Worm (Caenorhabditis elegans) whole organism, young adult: ENCODE measurements around the gene srg-29.

Source experiments
- B0019.2 ChIP-seq: fragments of 200-800 bp; sonication (Bioruptor generic); conservative IDR thresholded peaks from 2 replicates; pipeline ENCODE4 v1.3.6; 2022; ENCODE audit warnings: missing genetic modification reagents, missing genetic modification characterization, missing compliant biosample characterization
- B0035.1 ChIP-seq: sonication (generic microtip); optimal IDR thresholded peaks from 2 replicates; lab custom pipeline; 2016; ENCODE audit warnings: missing genetic modification characterization, mild to moderate bottlenecking, missing compliant biosample characterization, missing genotype, missing genetic modification reagents
- B0336.3 ChIP-seq: fragments of 200-800 bp; sonication (Bioruptor generic); IDR thresholded peaks from 2 replicates; pipeline ENCODE4 v1.3.6; 2022; ENCODE audit warnings: missing genetic modification characterization, missing compliant biosample characterization
- F10E7.11 ChIP-seq: sonication (generic microtip); optimal IDR thresholded peaks from 2 replicates; lab custom pipeline; 2017; ENCODE audit warnings: mild to moderate bottlenecking, missing genetic modification characterization, moderate library complexity, missing compliant biosample characterization
- F22D6.2 ChIP-seq: sonication (generic microtip); optimal IDR thresholded peaks from 2 replicates; lab custom pipeline; 2016; ENCODE audit warnings: mild to moderate bottlenecking, missing genetic modification characterization, missing compliant biosample characterization
- F23B12.7 ChIP-seq: sonication (generic microtip); optimal IDR thresholded peaks from 2 replicates; lab custom pipeline; 2017; ENCODE audit warnings: missing genetic modification characterization, mild to moderate bottlenecking, missing compliant biosample characterization, antibody characterized with exemption, moderate library complexity; ENCODE audit not compliant: insufficient read depth
- F33H1.4 ChIP-seq: fragments of 200-800 bp; sonication (Bioruptor generic); IDR thresholded peaks from 2 replicates; pipeline ENCODE4 v1.3.6; 2022; ENCODE audit warnings: missing genetic modification reagents, missing genetic modification characterization, missing compliant biosample characterization
- F49E8.2 ChIP-seq: sonication (generic microtip); optimal IDR thresholded peaks from 3 replicates; lab custom pipeline; 2017; ENCODE audit warnings: missing genetic modification characterization, mild to moderate bottlenecking, missing compliant biosample characterization, antibody characterized with exemption, moderate library complexity; ENCODE audit not compliant: insufficient read depth
- F52B5.7 ChIP-seq: sonication (generic microtip); optimal IDR thresholded peaks from 2 replicates; lab custom pipeline; 2016; ENCODE audit warnings: mild to moderate bottlenecking, missing genetic modification characterization, missing compliant biosample characterization
- T07F8.4 ChIP-seq: sonication (generic microtip); optimal IDR thresholded peaks from 2 replicates; lab custom pipeline; 2016; ENCODE audit warnings: mild to moderate bottlenecking, missing genetic modification characterization, moderate library complexity, missing compliant biosample characterization
- Y79H2A.3 ChIP-seq: fragments of 200-800 bp; sonication (Bioruptor generic); conservative IDR thresholded peaks from 2 replicates; pipeline ENCODE4 v1.3.6; 2022; ENCODE audit warnings: missing genetic modification reagents, missing genetic modification characterization, missing compliant biosample characterization
- akir-1 ChIP-seq: fragments of 200-800 bp; sonication (Bioruptor generic); optimal IDR thresholded peaks from 2 replicates; lab custom pipeline; 2018; ENCODE audit warnings: mild to moderate bottlenecking, missing genetic modification characterization, moderate library complexity, missing compliant biosample characterization
- athp-1 ChIP-seq: sonication (generic microtip); optimal IDR thresholded peaks from 2 replicates; lab custom pipeline; 2017; ENCODE audit warnings: mild to moderate bottlenecking, missing genetic modification characterization, missing compliant biosample characterization
- attf-3 ChIP-seq: fragments of 200-800 bp; sonication (Bioruptor generic); conservative IDR thresholded peaks from 2 replicates; pipeline ENCODE4 v1.3.6; 2022; ENCODE audit warnings: missing genetic modification reagents, missing genetic modification characterization, missing compliant biosample characterization
- attf-6 ChIP-seq: fragments of 200-800 bp; sonication (Bioruptor generic); IDR thresholded peaks from 2 replicates; pipeline ENCODE4 v1.3.6; 2022; ENCODE audit warnings: missing genetic modification reagents, missing genetic modification characterization, missing compliant biosample characterization
- bed-1 ChIP-seq: fragments of 200-800 bp; sonication (Bioruptor generic); IDR thresholded peaks from 2 replicates; pipeline ENCODE4 v1.3.6; 2022; ENCODE audit warnings: missing genetic modification reagents, missing genetic modification characterization, missing compliant biosample characterization
- bed-2 ChIP-seq: fragments of 200-800 bp; sonication (Bioruptor generic); IDR thresholded peaks from 2 replicates; pipeline ENCODE4 v1.3.6; 2022; ENCODE audit warnings: missing genetic modification reagents, missing genetic modification characterization, missing compliant biosample characterization
- cebp-1 ChIP-seq, 2 experiments: fragments of 200-800 bp in 1 of 2; sonication (Bioruptor generic) in 1 of 2; sonication (generic microtip) in 1 of 2; IDR thresholded peaks in 1 of 2; optimal IDR thresholded peaks in 1 of 2; 2 replicates each; pipeline versions ENCODE4 v1.3.6 to Lab custom; 2017 to 2022; ENCODE audit warnings: missing compliant biosample characterization in 2 of 2, missing genetic modification characterization in 2 of 2, mild to moderate bottlenecking in 1 of 2, missing genetic modification reagents in 1 of 2, moderate library complexity in 1 of 2
- cebp-2 ChIP-seq: fragments of 200-800 bp; sonication (Bioruptor generic); IDR thresholded peaks from 2 replicates; pipeline ENCODE4 v1.3.6; 2022; ENCODE audit warnings: missing genetic modification characterization, missing compliant biosample characterization
- chd-7 ChIP-seq: sonication (generic microtip); optimal IDR thresholded peaks from 2 replicates; lab custom pipeline; 2016; ENCODE audit warnings: mild to moderate bottlenecking, missing genetic modification characterization, moderate library complexity, missing compliant biosample characterization
- dpff-1 ChIP-seq: sonication (generic microtip); optimal IDR thresholded peaks from 2 replicates; lab custom pipeline; 2017; ENCODE audit warnings: mild to moderate bottlenecking, missing genetic modification characterization, missing compliant biosample characterization
- dpl-1 ChIP-seq: fragments of 150-350 bp; optimal IDR thresholded peaks from 2 replicates; lab custom pipeline; 2014; ENCODE audit warnings: missing biosample characterization, missing genetic modification reagents, missing genetic modification characterization
- ekl-4 ChIP-seq: fragments of 200-800 bp; sonication (Bioruptor generic); IDR thresholded peaks from 2 replicates; pipeline ENCODE4 v1.3.6; 2022; ENCODE audit warnings: missing genetic modification reagents, missing genetic modification characterization, missing compliant biosample characterization
- hmg-1.2 ChIP-seq: fragments of 200-800 bp; sonication (Bioruptor generic); IDR thresholded peaks from 2 replicates; pipeline ENCODE4 v1.3.6; 2022; ENCODE audit warnings: missing genetic modification reagents, missing genetic modification characterization, missing compliant biosample characterization
- hmg-20 ChIP-seq: fragments of 200-800 bp; sonication (Bioruptor generic); IDR thresholded peaks from 2 replicates; pipeline ENCODE4 v1.3.6; 2022; ENCODE audit warnings: missing genetic modification reagents, missing genetic modification characterization, missing compliant biosample characterization
- lag-1 ChIP-seq: fragments of 200-800 bp; sonication (Bioruptor generic); IDR thresholded peaks from 2 replicates; pipeline ENCODE4 v1.3.6; 2022; ENCODE audit warnings: missing genetic modification reagents, missing genetic modification characterization, missing compliant biosample characterization
- let-607 ChIP-seq, 2 experiments: fragments of 200-800 bp in 1 of 2; sonication (Bioruptor generic) in 1 of 2; sonication (generic microtip) in 1 of 2; optimal IDR thresholded peaks; 2 replicates each; lab custom pipeline; 2016 to 2018; ENCODE audit warnings: mild to moderate bottlenecking in 2 of 2, missing compliant biosample characterization in 2 of 2, missing genetic modification characterization in 2 of 2, moderate library complexity in 2 of 2, missing genotype in 1 of 2
- lin-40 ChIP-seq: sonication (generic microtip); optimal IDR thresholded peaks from 2 replicates; lab custom pipeline; 2016; ENCODE audit warnings: missing genetic modification characterization, mild to moderate bottlenecking, missing compliant biosample characterization, missing genotype, missing genetic modification reagents
- lin-54 ChIP-seq: fragments of 200-800 bp; sonication (Bioruptor generic); optimal IDR thresholded peaks from 2 replicates; lab custom pipeline; 2018; ENCODE audit warnings: mild to moderate bottlenecking, missing genetic modification characterization, missing compliant biosample characterization
- lir-1 ChIP-seq: fragments of 200-800 bp; sonication (Bioruptor generic); conservative IDR thresholded peaks from 2 replicates; pipeline ENCODE4 v1.3.6; 2022; ENCODE audit warnings: missing genetic modification reagents, missing genetic modification characterization, missing compliant biosample characterization
- lsy-27 ChIP-seq: sonication (generic microtip); optimal IDR thresholded peaks from 2 replicates; lab custom pipeline; 2017; ENCODE audit warnings: missing genetic modification characterization, mild to moderate bottlenecking, missing compliant biosample characterization, antibody characterized with exemption, missing genotype, borderline replicate concordance; ENCODE audit not compliant: insufficient read depth
- madf-6 ChIP-seq: fragments of 200-800 bp; sonication (Bioruptor generic); IDR thresholded peaks from 2 replicates; pipeline ENCODE4 v1.3.6; 2022; ENCODE audit warnings: missing genetic modification reagents, missing genetic modification characterization, missing compliant biosample characterization
- mcd-1 ChIP-seq: fragments of 200-800 bp; sonication (Bioruptor generic); IDR thresholded peaks from 2 replicates; pipeline ENCODE4 v1.3.6; 2022; ENCODE audit warnings: missing genetic modification reagents, missing genetic modification characterization, missing compliant biosample characterization
- mxl-1 ChIP-seq: sonication (generic microtip); optimal IDR thresholded peaks from 2 replicates; lab custom pipeline; 2016; ENCODE audit warnings: missing genetic modification characterization, missing compliant biosample characterization
- nfyb-1 ChIP-seq: fragments of 200-800 bp; sonication (Bioruptor generic); IDR thresholded peaks from 2 replicates; pipeline ENCODE4 v1.3.6; 2022; ENCODE audit warnings: missing genetic modification reagents, missing genetic modification characterization, missing compliant biosample characterization
- nhr-90 ChIP-seq: sonication (generic microtip); optimal IDR thresholded peaks from 2 replicates; lab custom pipeline; 2016; ENCODE audit warnings: missing genotype, mild to moderate bottlenecking, missing genetic modification characterization, missing compliant biosample characterization
- sea-2 ChIP-seq: fragments of 200-800 bp; sonication (Bioruptor generic); IDR thresholded peaks from 2 replicates; pipeline ENCODE4 v1.3.6; 2022; ENCODE audit warnings: missing genetic modification characterization, missing compliant biosample characterization
- unc-62 ChIP-seq: fragments of 150-350 bp; optimal IDR thresholded peaks from 2 replicates; lab custom pipeline; 2014; ENCODE audit warnings: missing biosample characterization, missing genetic modification reagents, missing genetic modification characterization
- zim-3 ChIP-seq: sonication (generic microtip); optimal IDR thresholded peaks from 2 replicates; lab custom pipeline; 2017; ENCODE audit warnings: mild to moderate bottlenecking, missing genetic modification characterization, moderate library complexity, missing compliant biosample characterization
- ztf-18 ChIP-seq: sonication (generic microtip); optimal IDR thresholded peaks from 2 replicates; lab custom pipeline; 2016; ENCODE audit warnings: missing genotype, mild to moderate bottlenecking, missing genetic modification characterization, missing compliant biosample characterization

Gene srg-29

ce11 chrV:5329677-5330266 is 7.2 kb upstream of the srg-29 start (continued):
- TF ChIP-seq dpl-1 (GFP tag; lab: Kevin White, UChicago): no peak
- no peak for TF ChIP-seq F22D6.2
- peak; percentile 9 for TF ChIP-seq lin-54 (GFP tag; lab: Kevin White, UChicago)
- TF ChIP-seq lir-1 (GFP tag; lab: Robert Waterston, UW): no peak
- TF ChIP-seq, all 124 proteins: peak for 27

- TF ChIP-seq bed-1 (GFP tag; lab: Robert Waterston, UW) (no peak), attf-6 (no peak), lin-40 (tag; lab: Kevin White, UChicago) (no peak), nhr-90 (tag; lab: Kevin White, UChicago) (no peak), let-607 (tag; optimal IDR thresholded peaks at IDR 0.05; lab: Kevin White, UChicago) (no peak), F10E7.11 (tag; lab: Kevin White, UChicago) (no peak), athp-1 (tag; lab: Kevin White, UChicago) (no peak), bed-2 (GFP tag; lab: Robert Waterston, UW) (no peak), ekl-4 (GFP tag; lab: Robert Waterston, UW) (no peak), akir-1 (GFP tag; lab: Kevin White, UChicago) (no peak), chd-7 (tag; lab: Kevin White, UChicago) (no peak), cebp-2 (GFP tag; lab: Robert Waterston, UW) (no peak), B0035.1 (tag; lab: Kevin White, UChicago) (no peak), F49E8.2 (tag; lab: Kevin White, UChicago) (no peak), hmg-20 (GFP tag; lab: Robert Waterston, UW) (no peak)
Measured at ce11 chrV:5330967-5331366, 6.0 kb upstream of the srg-29 start, which contains the start of gene srg-26. Gene srg-26, plus strand, starts transcription at chrV:5331267.

- TF ChIP-seq mcd-1 (GFP tag; lab: Robert Waterston, UW) (no peak), ztf-18 (tag; lab: Kevin White, UChicago) (no peak), lsy-27 (no peak), mxl-1 (tag; lab: Kevin White, UChicago) (no peak), Y79H2A.3 (GFP tag; lab: Robert Waterston, UW) (no peak), sea-2 (GFP tag; lab: Robert Waterston, UW) (no peak), madf-6 (GFP tag; lab: Robert Waterston, UW) (no peak), T07F8.4 (no peak), lin-54 (GFP tag; lab: Kevin White, UChicago) (no peak), B0019.2 (no peak), F23B12.7 (tag; lab: Kevin White, UChicago) (no peak)
- TF ChIP-seq, all 124 proteins: peak for 0
Measured at ce11 chrV:5334588-5334987, 2.4 kb upstream of the srg-29 start, which contains the start of gene srg-28. Gene srg-28, plus strand, starts transcription at chrV:5334888.

- TF ChIP-seq cebp-1 (GFP tag; IDR thresholded peaks at IDR 0.05; lab: Robert Waterston, UW) (no peak), cebp-1 (tag; optimal IDR thresholded peaks at IDR 0.05; lab: Kevin White, UChicago) (no peak)
Measured at ce11 chrV:5339497-5339896, 2.5 kb downstream of the srg-29 start, which contains the start of gene srg-27. Gene srg-27, plus strand, starts transcription at chrV:5339797.

ce11 chrV:5345419-5345818 is 8.4 kb downstream of the srg-29 start, which contains the start of gene srg-25:
Gene srg-25, minus strand, starts transcription at chrV:5345519.
- TF ChIP-seq lag-1 (GFP tag; lab: Robert Waterston, UW) (no peak), attf-3 (GFP tag; lab: Robert Waterston, UW) (no peak), madf-6 (GFP tag; lab: Robert Waterston, UW) (no peak), unc-62 (GFP tag; lab: Kevin White, UChicago) (no peak), hmg-1.2 (GFP tag; lab: Robert Waterston, UW) (no peak), F52B5.7 (no peak), B0336.3 (GFP tag; lab: Robert Waterston, UW) (no peak), chd-7 (tag; lab: Kevin White, UChicago) (no peak), hmg-20 (GFP tag; lab: Robert Waterston, UW) (no peak), B0035.1 (tag; lab: Kevin White, UChicago) (no peak), sea-2 (GFP tag; lab: Robert Waterston, UW) (no peak), zim-3 (tag; lab: Kevin White, UChicago) (no peak), nfyb-1 (no peak), dpff-1 (tag; lab: Kevin White, UChicago) (no peak), ekl-4 (GFP tag; lab: Robert Waterston, UW) (no peak), F33H1.4 (GFP tag; lab: Robert Waterston, UW) (no peak), let-607 (tag; optimal IDR thresholded peaks at IDR 0.05; lab: Kevin White, UChicago) (no peak)
